Fruit fly (Drosophila melanogaster) whole organism, wandering third instar larva: ENCODE data around the gene TTLL3A.

ENCODE experiments used
- CG32264 ChIP-seq: fragments of 200-800 bp; sonication (Bioruptor generic); optimal IDR thresholded peaks from 2 replicates; lab custom pipeline; 2016; ENCODE audit warnings: missing biosample characterization, missing genetic modification characterization
- CrebA ChIP-seq: fragments of 200-800 bp; sonication (Bioruptor generic); optimal IDR thresholded peaks from 2 replicates; lab custom pipeline; 2016; ENCODE audit warnings: missing biosample characterization, mild to moderate bottlenecking, missing genetic modification characterization, borderline replicate concordance
- Dif ChIP-seq: fragments of 200-275, 200-300 bp; sonication (Bioruptor generic); optimal IDR thresholded peaks from 2 replicates; lab custom pipeline; 2018; ENCODE audit warnings: missing biosample characterization, missing genetic modification characterization; ENCODE audit not compliant: partially characterized antibody
- GATAd ChIP-seq: sonication (Bioruptor generic); optimal IDR thresholded peaks from 2 replicates; lab custom pipeline; 2016; ENCODE audit warnings: missing biosample characterization, missing genetic modification characterization
- Hnf4 ChIP-seq: fragments of 200-800 bp; sonication (Bioruptor generic); optimal IDR thresholded peaks from 2 replicates; lab custom pipeline; 2016; ENCODE audit warnings: missing biosample characterization, mild to moderate bottlenecking, missing genetic modification characterization
- OdsH ChIP-seq: fragments of 200-800 bp; sonication (Bioruptor generic); optimal IDR thresholded peaks from 2 replicates; lab custom pipeline; 2016; ENCODE audit warnings: missing biosample characterization, mild to moderate bottlenecking, missing genetic modification characterization
- dmrt93B ChIP-seq: fragments of 200-800 bp; sonication (Bioruptor generic); optimal IDR thresholded peaks from 2 replicates; lab custom pipeline; 2018; ENCODE audit warnings: missing biosample characterization, mild to moderate bottlenecking, missing genetic modification characterization
- fru ChIP-seq: fragments of 200-800 bp; sonication (Bioruptor generic); optimal IDR thresholded peaks from 3 replicates; lab custom pipeline; 2016; ENCODE audit warnings: missing biosample characterization, mild to moderate bottlenecking, missing genetic modification characterization
- lola ChIP-seq: fragments of >200 bp; optimal IDR thresholded peaks from 2 replicates; lab custom pipeline; 2017; ENCODE audit warnings: missing biosample characterization, missing genetic modification characterization
- sv ChIP-seq: fragments of 200-800 bp; sonication (Bioruptor generic); optimal IDR thresholded peaks from 3 replicates; lab custom pipeline; 2016; ENCODE audit warnings: missing biosample characterization, missing genetic modification characterization
- woc ChIP-seq: sonication (Bioruptor generic); optimal IDR thresholded peaks from 2 replicates; lab custom pipeline; 2016; ENCODE audit warnings: missing biosample characterization, mild to moderate bottlenecking, missing genetic modification characterization

dm6 chr2L:6772655-6773054, 32.7 kb upstream of the TTLL3A start, which contains the start of gene LUBEL:
- TF ChIP-seq dmrt93B: no peak
- no peak for TF ChIP-seq OdsH (GFP tag; lab: Kevin White, UChicago)
- no peak for TF ChIP-seq lola (GFP tag; lab: Kevin White, UChicago)
- no peak for TF ChIP-seq sv (GFP tag; lab: Kevin White, UChicago)
- no peak for TF ChIP-seq woc (GFP tag; lab: Kevin White, UChicago)
- no peak for TF ChIP-seq Dif (GFP tag; lab: Kevin White, UChicago)
- no peak for TF ChIP-seq Hnf4 (GFP tag; lab: Kevin White, UChicago)
- TF ChIP-seq fru (GFP tag; lab: Kevin White, UChicago): no peak
- TF ChIP-seq GATAd: no peak
- TF ChIP-seq CG32264 (GFP tag; lab: Kevin White, UChicago): no peak
- no peak for TF ChIP-seq CrebA
